Fruit fly (Drosophila melanogaster) whole organism, prepupa: ENCODE data around the gene Hipk.

Experiments
- Blimp-1 ChIP-seq: fragments of 200-800 bp; sonication (Bioruptor generic); optimal IDR thresholded peaks from 3 replicates; lab custom pipeline; 2017; ENCODE audit warnings: missing biosample characterization, missing genetic modification characterization, mild to moderate bottlenecking, moderate library complexity, missing genetic modification reagents
- CG10631 ChIP-seq: fragments of 200-800 bp; sonication (Bioruptor generic); optimal IDR thresholded peaks from 2 replicates; lab custom pipeline; 2016; ENCODE audit warnings: missing biosample characterization, missing genetic modification characterization
- CG10669 ChIP-seq: fragments of 200-800 bp; sonication (Bioruptor generic); optimal IDR thresholded peaks from 3 replicates; lab custom pipeline; 2018; ENCODE audit warnings: missing biosample characterization, mild to moderate bottlenecking, missing genetic modification characterization, moderate library complexity
- CG11762 ChIP-seq: fragments of 200-800 bp; sonication (Bioruptor generic); optimal IDR thresholded peaks from 3 replicates; lab custom pipeline; 2016; ENCODE audit warnings: missing biosample characterization, missing genetic modification characterization; ENCODE audit not compliant: insufficient read depth
- CG11902 ChIP-seq: fragments of 200-800 bp; sonication (Bioruptor generic); optimal IDR thresholded peaks from 3 replicates; lab custom pipeline; 2016; ENCODE audit warnings: missing biosample characterization, missing genetic modification characterization
- CG15336 ChIP-seq: fragments of 200-800 bp; sonication (Bioruptor generic); IDR thresholded peaks from 2 replicates; pipeline ENCODE4 v1.3.6; 2022; ENCODE audit warnings: missing biosample characterization, missing genetic modification characterization
- CG1621 ChIP-seq: fragments of 200-800 bp; sonication (Bioruptor generic); optimal IDR thresholded peaks from 3 replicates; lab custom pipeline; 2018; ENCODE audit warnings: missing biosample characterization, mild to moderate bottlenecking, missing genetic modification characterization
- CG32006 ChIP-seq: fragments of 200-800 bp; sonication (Bioruptor generic); optimal IDR thresholded peaks from 3 replicates; lab custom pipeline; 2017; ENCODE audit warnings: missing biosample characterization, mild to moderate bottlenecking, missing genetic modification characterization
- CG3919 ChIP-seq: fragments of 200-800 bp; sonication (Bioruptor generic); optimal IDR thresholded peaks from 3 replicates; lab custom pipeline; 2016; ENCODE audit warnings: missing biosample characterization, missing genetic modification characterization
- CG4318 ChIP-seq: fragments of 200-800 bp; sonication (Bioruptor generic); optimal IDR thresholded peaks from 3 replicates; lab custom pipeline; 2017; ENCODE audit warnings: missing biosample characterization, mild to moderate bottlenecking, missing genetic modification characterization
- CG6163 ChIP-seq: fragments of 200-800 bp; sonication (Bioruptor generic); IDR thresholded peaks from 3 replicates; pipeline ENCODE4 v1.3.6; 2022; ENCODE audit warnings: missing biosample characterization, missing genetic modification characterization
- CG6276 ChIP-seq: fragments of 200-800 bp; sonication (Bioruptor generic); optimal IDR thresholded peaks from 2 replicates; lab custom pipeline; 2017; ENCODE audit warnings: missing biosample characterization, mild to moderate bottlenecking, missing genetic modification characterization
- CG6792 ChIP-seq: fragments of 200-800 bp; sonication (Bioruptor generic); optimal IDR thresholded peaks from 3 replicates; lab custom pipeline; 2016; ENCODE audit warnings: missing biosample characterization, missing genetic modification characterization
- CG6854 ChIP-seq: fragments of 200-800 bp; sonication (Bioruptor generic); optimal IDR thresholded peaks from 2 replicates; lab custom pipeline; 2017; ENCODE audit warnings: missing biosample characterization, mild to moderate bottlenecking, missing genetic modification characterization
- CG8119 ChIP-seq: fragments of 200-800 bp; sonication (Bioruptor generic); IDR thresholded peaks from 3 replicates; pipeline ENCODE4 v1.3.6; 2022; ENCODE audit warnings: missing biosample characterization, missing genetic modification characterization
- CG8319 ChIP-seq: fragments of 200-800 bp; sonication (Bioruptor generic); optimal IDR thresholded peaks from 3 replicates; lab custom pipeline; 2016; ENCODE audit warnings: missing biosample characterization, missing genetic modification characterization
- CG8632 ChIP-seq: fragments of 200-800 bp; sonication (Bioruptor generic); optimal IDR thresholded peaks from 3 replicates; lab custom pipeline; 2016; ENCODE audit warnings: missing biosample characterization, missing genetic modification characterization
- Eip75B ChIP-seq: fragments of 200-800 bp; sonication (Bioruptor generic); optimal IDR thresholded peaks from 3 replicates; lab custom pipeline; 2016; ENCODE audit warnings: missing biosample characterization, missing genetic modification characterization
- Eip78C ChIP-seq: fragments of 200-800 bp; sonication (Bioruptor generic); peaks from one replicate; lab custom pipeline; 2016; ENCODE audit warnings: missing biosample characterization, missing genetic modification characterization
- Eip93F ChIP-seq: fragments of 200-800 bp; sonication (Bioruptor generic); optimal IDR thresholded peaks from 2 replicates; lab custom pipeline; 2016; ENCODE audit warnings: missing biosample characterization, mild to moderate bottlenecking, missing genetic modification characterization
- Ets21C ChIP-seq: fragments of 200-800 bp; sonication (Bioruptor generic); optimal IDR thresholded peaks from 3 replicates; lab custom pipeline; 2016; ENCODE audit warnings: missing biosample characterization, missing genetic modification characterization
- Ets96B ChIP-seq: fragments of 200-800 bp; optimal IDR thresholded peaks from 2 replicates; lab custom pipeline; 2019; ENCODE audit warnings: missing biosample characterization, mild to moderate bottlenecking, missing genetic modification characterization, moderate library complexity
- Hr38 ChIP-seq: sonication (Bioruptor generic); optimal IDR thresholded peaks from 2 replicates; lab custom pipeline; 2016; ENCODE audit warnings: missing biosample characterization, missing genetic modification characterization
- Lpt ChIP-seq: fragments of 200-800 bp; sonication (Bioruptor generic); optimal IDR thresholded peaks from 3 replicates; lab custom pipeline; 2016; ENCODE audit warnings: missing biosample characterization, missing genetic modification characterization
- Sox102F ChIP-seq: fragments of 200-800 bp; sonication (Bioruptor generic); optimal IDR thresholded peaks from 2 replicates; lab custom pipeline; 2016; ENCODE audit warnings: missing biosample characterization, mild to moderate bottlenecking, missing genetic modification characterization
- achi ChIP-seq: fragments of 200-800 bp; sonication (Bioruptor generic); optimal IDR thresholded peaks from 3 replicates; lab custom pipeline; 2016; ENCODE audit warnings: missing biosample characterization, missing genetic modification characterization
- cyc ChIP-seq: fragments of 200-800 bp; sonication (Bioruptor generic); optimal IDR thresholded peaks from 3 replicates; lab custom pipeline; 2016; ENCODE audit warnings: missing biosample characterization, missing genetic modification characterization
- dac ChIP-seq: fragments of 200-800 bp; sonication (Bioruptor generic); optimal IDR thresholded peaks from 2 replicates; lab custom pipeline; 2017; ENCODE audit warnings: missing biosample characterization, mild to moderate bottlenecking, missing genetic modification characterization
- dsx ChIP-seq: fragments of 200-800 bp; optimal IDR thresholded peaks from 3 replicates; lab custom pipeline; 2019; ENCODE audit warnings: missing biosample characterization, mild to moderate bottlenecking, missing genetic modification characterization, moderate library complexity; ENCODE audit not compliant: poor library complexity, severe bottlenecking
- eg ChIP-seq: fragments of 200-800 bp; sonication (Bioruptor generic); IDR thresholded peaks from 3 replicates; pipeline ENCODE4 v1.3.6; 2022; ENCODE audit warnings: missing biosample characterization, missing genetic modification characterization
- esn ChIP-seq: fragments of 200-800 bp; sonication (Bioruptor generic); optimal IDR thresholded peaks from 2 replicates; lab custom pipeline; 2016; ENCODE audit warnings: missing biosample characterization, mild to moderate bottlenecking, missing genetic modification characterization, moderate library complexity
- fd85E ChIP-seq: fragments of 200-800 bp; sonication (Bioruptor generic); optimal IDR thresholded peaks from 3 replicates; lab custom pipeline; 2016; ENCODE audit warnings: missing biosample characterization, missing genetic modification characterization
- fkh ChIP-seq: fragments of 200-800 bp; sonication (Bioruptor generic); optimal IDR thresholded peaks from 3 replicates; lab custom pipeline; 2017; ENCODE audit warnings: missing biosample characterization, mild to moderate bottlenecking, missing genetic modification characterization, moderate library complexity
- net ChIP-seq: fragments of 200-800 bp; sonication (Bioruptor generic); optimal IDR thresholded peaks from 3 replicates; lab custom pipeline; 2016; ENCODE audit warnings: missing biosample characterization, missing genetic modification characterization
- pdm3 ChIP-seq: fragments of 200-800 bp; sonication (Bioruptor generic); optimal IDR thresholded peaks from 3 replicates; lab custom pipeline; 2016; ENCODE audit warnings: missing biosample characterization, missing genetic modification characterization
- spab ChIP-seq: fragments of 200-800 bp; sonication (Bioruptor generic); optimal IDR thresholded peaks from 2 replicates; lab custom pipeline; 2017; ENCODE audit warnings: missing biosample characterization, mild to moderate bottlenecking, missing genetic modification characterization, missing genetic modification reagents
- svp ChIP-seq: fragments of 200-800 bp; sonication (Bioruptor generic); peaks from one replicate; lab custom pipeline; 2016; ENCODE audit warnings: missing biosample characterization, missing genetic modification characterization
- vri ChIP-seq: fragments of 200-800 bp; sonication (Bioruptor generic); optimal IDR thresholded peaks from 3 replicates; lab custom pipeline; 2016; ENCODE audit warnings: missing biosample characterization, mild to moderate bottlenecking, missing genetic modification characterization

Hipk gene

DNA sequence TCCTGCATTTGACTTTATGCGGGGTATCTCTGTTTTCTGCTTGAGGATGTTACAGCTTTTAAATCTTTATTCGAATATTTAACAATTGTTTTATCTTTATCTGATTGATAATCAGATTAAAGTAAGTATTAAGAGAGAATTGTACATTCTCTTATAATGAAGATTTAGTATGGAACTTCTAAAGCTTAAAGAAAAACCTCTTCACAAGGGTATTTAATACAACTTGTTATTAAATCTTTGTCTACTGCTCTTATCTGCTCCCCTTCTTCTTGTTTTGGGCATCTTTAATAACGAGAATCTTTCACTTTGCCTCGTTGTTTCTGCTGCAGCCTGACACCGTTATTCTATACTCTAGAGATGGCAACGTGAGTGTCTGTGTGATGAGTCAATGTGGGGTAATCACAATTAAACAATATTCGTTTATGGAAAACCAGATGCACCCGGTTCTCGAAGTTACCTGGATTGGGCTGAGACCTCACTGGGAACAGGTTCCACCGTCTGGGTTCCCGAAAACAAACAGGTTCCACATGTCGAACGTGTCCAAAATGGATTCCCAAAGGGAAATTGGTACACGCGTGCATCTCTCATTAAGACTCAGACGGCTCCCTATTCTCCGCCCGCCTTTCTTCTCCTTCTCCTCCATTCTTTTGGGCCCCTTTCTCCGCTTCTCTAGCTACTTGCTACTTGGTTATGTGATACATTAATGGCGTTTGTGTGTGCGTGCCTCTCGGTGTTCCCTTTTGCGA is 7.4 kb downstream of the Hipk start (continued):
- TF ChIP-seq spab (GFP tag; lab: Kevin White, UChicago) (peak; percentile 60), eg (peak; percentile 38; the same call in 1 of the 3 replicates), vri (GFP tag; lab: Kevin White, UChicago) (peak; percentile 17), Ets96B (tag; lab: Kevin White, UChicago) (peak; percentile 61), CG11902 (peak; percentile 59), CG6792 (GFP tag; lab: Kevin White, UChicago) (peak; percentile 60), Lpt (GFP tag; lab: Kevin White, UChicago) (peak; percentile 40), CG1621 (no peak), Sox102F (GFP tag; lab: Kevin White, UChicago) (peak; percentile 68), CG3919 (GFP tag; lab: Kevin White, UChicago) (peak; percentile 69), CG4318 (GFP tag; lab: Kevin White, UChicago) (peak; percentile 46), CG6276 (GFP tag; lab: Kevin White, UChicago) (peak; percentile 67), esn (peak; percentile 84), pdm3 (GFP tag; lab: Kevin White, UChicago) (peak; percentile 71), svp (GFP tag; lab: Kevin White, UChicago) (peak; percentile 91), CG11762 (no peak), CG32006 (GFP tag; lab: Kevin White, UChicago) (peak; percentile 76), dac (GFP tag; lab: Kevin White, UChicago) (peak; percentile 15), CG10669 (GFP tag; lab: Kevin White, UChicago) (peak; percentile 58)

DNA sequence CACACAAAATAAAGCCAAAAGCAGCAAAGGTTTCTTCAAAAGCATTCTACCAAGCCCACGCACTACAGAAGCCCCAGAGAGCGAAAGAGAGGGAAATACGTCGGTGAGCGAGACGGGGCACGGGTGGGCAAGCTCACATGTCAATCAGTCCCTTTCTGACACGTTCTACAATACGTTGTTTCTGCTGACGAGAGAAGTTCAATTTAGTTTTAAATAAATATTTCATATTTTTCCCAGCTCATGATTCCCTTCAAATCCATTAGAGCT is 7.9 kb downstream of the Hipk start:
- TF ChIP-seq CG8319 (GFP tag; lab: Kevin White, UChicago) = no peak
- no peak for TF ChIP-seq CG10631 (GFP tag; lab: Kevin White, UChicago)
- TF ChIP-seq Ets21C = no peak
- TF ChIP-seq cyc = no peak
- TF ChIP-seq fd85E = no peak
- TF ChIP-seq CG6854 = no peak
- no peak for TF ChIP-seq net
- TF ChIP-seq CG8632 = no peak
- no peak for TF ChIP-seq Hr38 (GFP tag; lab: Kevin White, UChicago)
- TF ChIP-seq Eip75B (GFP tag; lab: Kevin White, UChicago) = no peak
- TF ChIP-seq Eip93F (GFP tag; lab: Kevin White, UChicago) = no peak
- no peak for TF ChIP-seq vri (GFP tag; lab: Kevin White, UChicago)
- TF ChIP-seq Ets96B (tag; lab: Kevin White, UChicago) = no peak

DNA sequence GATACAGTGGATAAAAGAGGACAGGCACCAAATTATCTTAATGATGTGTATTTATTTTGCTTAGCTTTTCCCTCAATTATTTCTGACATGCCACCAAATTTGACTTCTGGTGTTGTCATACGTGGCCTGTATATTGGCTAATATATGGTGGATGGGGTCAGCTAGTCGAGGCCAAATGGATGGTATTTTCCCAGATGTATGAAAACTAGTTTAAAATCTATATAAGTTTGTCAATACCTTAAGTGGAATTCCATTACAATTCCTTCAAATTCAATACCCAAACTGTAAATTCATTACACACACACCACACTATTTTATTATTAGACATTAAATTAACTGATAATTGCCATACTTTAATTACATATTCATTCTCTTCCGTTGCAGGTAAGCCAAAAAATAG is 9.0 kb downstream of the Hipk start:
- TF ChIP-seq svp (GFP tag; lab: Kevin White, UChicago) = no peak
- no peak for TF ChIP-seq Eip75B (GFP tag; lab: Kevin White, UChicago)
- no peak for TF ChIP-seq CG10669 (GFP tag; lab: Kevin White, UChicago)
- no peak for TF ChIP-seq dsx (GFP tag; lab: Kevin White, UChicago)
- no peak for TF ChIP-seq CG15336 (GFP tag; lab: Robert Waterston, UW)
- TF ChIP-seq CG10631 (GFP tag; lab: Kevin White, UChicago) = no peak
- TF ChIP-seq fkh (GFP tag; lab: Kevin White, UChicago) = no peak
- no peak for TF ChIP-seq Blimp-1
- TF ChIP-seq CG6163 (GFP tag; lab: Robert Waterston, UW) = no peak
- no peak for TF ChIP-seq CG6854
- TF ChIP-seq pdm3 (GFP tag; lab: Kevin White, UChicago) = no peak
- TF ChIP-seq CG8119 (GFP tag; lab: Robert Waterston, UW) = no peak
- TF ChIP-seq Eip78C = no peak
- TF ChIP-seq achi (GFP tag; lab: Kevin White, UChicago) = no peak
- no peak for TF ChIP-seq CG11902
